Fruit fly (Drosophila melanogaster) whole organism, prepupa: ENCODE data around the gene Ugt36E1.

Experiments
- Blimp-1 ChIP-seq: fragments of 200-800 bp; sonication (Bioruptor generic); optimal IDR thresholded peaks from 3 replicates; lab custom pipeline; 2017; ENCODE audit warnings: missing biosample characterization, missing genetic modification characterization, mild to moderate bottlenecking, moderate library complexity, missing genetic modification reagents
- CG10631 ChIP-seq: fragments of 200-800 bp; sonication (Bioruptor generic); optimal IDR thresholded peaks from 2 replicates; lab custom pipeline; 2016; ENCODE audit warnings: missing biosample characterization, missing genetic modification characterization
- CG10669 ChIP-seq: fragments of 200-800 bp; sonication (Bioruptor generic); optimal IDR thresholded peaks from 3 replicates; lab custom pipeline; 2018; ENCODE audit warnings: missing biosample characterization, mild to moderate bottlenecking, missing genetic modification characterization, moderate library complexity
- CG11762 ChIP-seq: fragments of 200-800 bp; sonication (Bioruptor generic); optimal IDR thresholded peaks from 3 replicates; lab custom pipeline; 2016; ENCODE audit warnings: missing biosample characterization, missing genetic modification characterization; ENCODE audit not compliant: insufficient read depth
- CG11902 ChIP-seq: fragments of 200-800 bp; sonication (Bioruptor generic); optimal IDR thresholded peaks from 3 replicates; lab custom pipeline; 2016; ENCODE audit warnings: missing biosample characterization, missing genetic modification characterization
- CG15336 ChIP-seq: fragments of 200-800 bp; sonication (Bioruptor generic); IDR thresholded peaks from 2 replicates; pipeline ENCODE4 v1.3.6; 2022; ENCODE audit warnings: missing biosample characterization, missing genetic modification characterization
- CG16779 ChIP-seq: fragments of 200-800 bp; sonication (Bioruptor generic); optimal IDR thresholded peaks from 3 replicates; lab custom pipeline; 2017; ENCODE audit warnings: missing biosample characterization, mild to moderate bottlenecking, missing genetic modification characterization
- CG3032 ChIP-seq: fragments of 200-800 bp; optimal IDR thresholded peaks from 2 replicates; lab custom pipeline; 2019; ENCODE audit warnings: missing biosample characterization, mild to moderate bottlenecking, missing genetic modification characterization, moderate library complexity
- CG31627 ChIP-seq: fragments of 200-800 bp; sonication (Bioruptor generic); optimal IDR thresholded peaks from 3 replicates; lab custom pipeline; 2016; ENCODE audit warnings: missing biosample characterization, missing genetic modification characterization
- CG34406 ChIP-seq: fragments of 200-800 bp; sonication (Bioruptor generic); optimal IDR thresholded peaks from 3 replicates; lab custom pipeline; 2016; ENCODE audit warnings: missing biosample characterization, missing genetic modification characterization
- CG6163 ChIP-seq: fragments of 200-800 bp; sonication (Bioruptor generic); IDR thresholded peaks from 3 replicates; pipeline ENCODE4 v1.3.6; 2022; ENCODE audit warnings: missing biosample characterization, missing genetic modification characterization
- CG6276 ChIP-seq: fragments of 200-800 bp; sonication (Bioruptor generic); optimal IDR thresholded peaks from 2 replicates; lab custom pipeline; 2017; ENCODE audit warnings: missing biosample characterization, mild to moderate bottlenecking, missing genetic modification characterization
- CG6854 ChIP-seq: fragments of 200-800 bp; sonication (Bioruptor generic); optimal IDR thresholded peaks from 2 replicates; lab custom pipeline; 2017; ENCODE audit warnings: missing biosample characterization, mild to moderate bottlenecking, missing genetic modification characterization
- CG8119 ChIP-seq: fragments of 200-800 bp; sonication (Bioruptor generic); IDR thresholded peaks from 3 replicates; pipeline ENCODE4 v1.3.6; 2022; ENCODE audit warnings: missing biosample characterization, missing genetic modification characterization
- CG8319 ChIP-seq: fragments of 200-800 bp; sonication (Bioruptor generic); optimal IDR thresholded peaks from 3 replicates; lab custom pipeline; 2016; ENCODE audit warnings: missing biosample characterization, missing genetic modification characterization
- Eip75B ChIP-seq: fragments of 200-800 bp; sonication (Bioruptor generic); optimal IDR thresholded peaks from 3 replicates; lab custom pipeline; 2016; ENCODE audit warnings: missing biosample characterization, missing genetic modification characterization
- Eip78C ChIP-seq: fragments of 200-800 bp; sonication (Bioruptor generic); peaks from one replicate; lab custom pipeline; 2016; ENCODE audit warnings: missing biosample characterization, missing genetic modification characterization
- Ets21C ChIP-seq: fragments of 200-800 bp; sonication (Bioruptor generic); optimal IDR thresholded peaks from 3 replicates; lab custom pipeline; 2016; ENCODE audit warnings: missing biosample characterization, missing genetic modification characterization
- Ets96B ChIP-seq: fragments of 200-800 bp; optimal IDR thresholded peaks from 2 replicates; lab custom pipeline; 2019; ENCODE audit warnings: missing biosample characterization, mild to moderate bottlenecking, missing genetic modification characterization, moderate library complexity
- Gug ChIP-seq: fragments of 200-800 bp; sonication (Bioruptor generic); IDR thresholded peaks from 2 replicates; pipeline ENCODE4 v1.3.6; 2022; ENCODE audit warnings: missing biosample characterization, missing genetic modification characterization
- Hr38 ChIP-seq: sonication (Bioruptor generic); optimal IDR thresholded peaks from 2 replicates; lab custom pipeline; 2016; ENCODE audit warnings: missing biosample characterization, missing genetic modification characterization
- Hr39 ChIP-seq: fragments of 200-800 bp; sonication (Bioruptor generic); optimal IDR thresholded peaks from 2 replicates; lab custom pipeline; 2016; ENCODE audit warnings: missing biosample characterization, missing genetic modification characterization
- Lpt ChIP-seq: fragments of 200-800 bp; sonication (Bioruptor generic); optimal IDR thresholded peaks from 3 replicates; lab custom pipeline; 2016; ENCODE audit warnings: missing biosample characterization, missing genetic modification characterization
- Met ChIP-seq: fragments of 200-800 bp; sonication (Bioruptor generic); optimal IDR thresholded peaks from 3 replicates; lab custom pipeline; 2016; ENCODE audit warnings: missing biosample characterization, missing genetic modification characterization
- Sox102F ChIP-seq: fragments of 200-800 bp; sonication (Bioruptor generic); optimal IDR thresholded peaks from 2 replicates; lab custom pipeline; 2016; ENCODE audit warnings: missing biosample characterization, mild to moderate bottlenecking, missing genetic modification characterization
- Sox14 ChIP-seq: fragments of 200-800 bp; sonication (Bioruptor generic); optimal IDR thresholded peaks from 3 replicates; lab custom pipeline; 2016; ENCODE audit warnings: missing biosample characterization, missing genetic modification characterization
- Sox15 ChIP-seq: fragments of 200-800 bp; sonication (Bioruptor generic); optimal IDR thresholded peaks from 3 replicates; lab custom pipeline; 2016; ENCODE audit warnings: missing biosample characterization, missing genetic modification characterization
- achi ChIP-seq: fragments of 200-800 bp; sonication (Bioruptor generic); optimal IDR thresholded peaks from 3 replicates; lab custom pipeline; 2016; ENCODE audit warnings: missing biosample characterization, missing genetic modification characterization
- acj6 ChIP-seq: fragments of 200-800 bp; sonication (Bioruptor generic); optimal IDR thresholded peaks from 3 replicates; lab custom pipeline; 2016; ENCODE audit warnings: missing biosample characterization, missing genetic modification characterization
- dac ChIP-seq: fragments of 200-800 bp; sonication (Bioruptor generic); optimal IDR thresholded peaks from 2 replicates; lab custom pipeline; 2017; ENCODE audit warnings: missing biosample characterization, mild to moderate bottlenecking, missing genetic modification characterization
- dsx ChIP-seq: fragments of 200-800 bp; optimal IDR thresholded peaks from 3 replicates; lab custom pipeline; 2019; ENCODE audit warnings: missing biosample characterization, mild to moderate bottlenecking, missing genetic modification characterization, moderate library complexity; ENCODE audit not compliant: poor library complexity, severe bottlenecking
- eg ChIP-seq: fragments of 200-800 bp; sonication (Bioruptor generic); IDR thresholded peaks from 3 replicates; pipeline ENCODE4 v1.3.6; 2022; ENCODE audit warnings: missing biosample characterization, missing genetic modification characterization
- fd59A ChIP-seq: fragments of 200-800 bp; sonication (Bioruptor generic); optimal IDR thresholded peaks from 2 replicates; lab custom pipeline; 2017; ENCODE audit warnings: missing biosample characterization, mild to moderate bottlenecking, missing genetic modification characterization, missing genetic modification reagents
- fkh ChIP-seq: fragments of 200-800 bp; sonication (Bioruptor generic); optimal IDR thresholded peaks from 3 replicates; lab custom pipeline; 2017; ENCODE audit warnings: missing biosample characterization, mild to moderate bottlenecking, missing genetic modification characterization, moderate library complexity
- lz ChIP-seq: fragments of 200-800 bp; sonication (Bioruptor generic); optimal IDR thresholded peaks from 3 replicates; lab custom pipeline; 2016; ENCODE audit warnings: missing biosample characterization, missing genetic modification characterization
- net ChIP-seq: fragments of 200-800 bp; sonication (Bioruptor generic); optimal IDR thresholded peaks from 3 replicates; lab custom pipeline; 2016; ENCODE audit warnings: missing biosample characterization, missing genetic modification characterization
- salr ChIP-seq, 2 experiments: fragments of 200-800 bp; sonication (Bioruptor generic); optimal IDR thresholded peaks; 3 replicates each; lab custom pipeline; 2016 to 2018; ENCODE audit warnings: missing biosample characterization in 2 of 2, missing genetic modification characterization in 2 of 2, mild to moderate bottlenecking in 1 of 2
- topi ChIP-seq: fragments of 200-800 bp; sonication (Bioruptor generic); optimal IDR thresholded peaks from 3 replicates; lab custom pipeline; 2016; ENCODE audit warnings: missing biosample characterization, missing genetic modification characterization
- vri ChIP-seq: fragments of 200-800 bp; sonication (Bioruptor generic); optimal IDR thresholded peaks from 3 replicates; lab custom pipeline; 2016; ENCODE audit warnings: missing biosample characterization, mild to moderate bottlenecking, missing genetic modification characterization

Ugt36E1 gene

DNA sequence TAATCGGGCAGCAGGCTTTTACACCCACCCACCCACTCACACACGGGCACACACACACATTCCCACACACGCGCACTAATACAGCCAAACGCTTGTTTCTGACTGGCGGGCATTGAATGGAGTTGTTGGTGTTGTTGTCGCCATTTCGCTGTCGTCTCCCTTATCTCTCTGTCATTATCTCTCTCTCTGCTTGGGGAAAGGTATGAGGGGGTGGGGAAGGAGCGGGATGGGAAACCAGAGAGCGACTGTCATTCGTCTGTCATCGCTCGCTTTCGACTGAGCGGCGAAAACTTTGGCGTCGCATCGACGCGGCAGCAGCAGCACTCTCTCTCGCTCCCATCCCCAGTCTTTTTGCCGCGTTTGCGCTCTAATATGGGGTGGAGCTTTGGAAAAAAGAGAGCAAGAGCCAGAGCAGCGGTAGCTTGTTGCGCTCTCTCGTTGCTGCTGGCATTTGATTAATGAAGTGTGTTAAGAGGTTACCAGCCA is 30.6 kb upstream of the Ugt36E1 start:
- TF ChIP-seq eg (GFP tag; lab: Robert Waterston, UW) = peak; percentile 16; the same call in 1 of the 3 replicates
- TF ChIP-seq Sox14 (GFP tag; lab: Kevin White, UChicago) = peak; percentile 14
- TF ChIP-seq CG15336 = 0 out of 2 replicates have a peak, but pooled peaks have one; percentile 11
- peak; percentile 2 for TF ChIP-seq Lpt (GFP tag; lab: Kevin White, UChicago)
- peak; percentile 67 for TF ChIP-seq vri (GFP tag; lab: Kevin White, UChicago)
- TF ChIP-seq achi (GFP tag; lab: Kevin White, UChicago) = peak; percentile 43
- no peak for TF ChIP-seq Met (GFP tag; lab: Kevin White, UChicago)
- no peak for TF ChIP-seq topi (GFP tag; lab: Kevin White, UChicago)

DNA sequence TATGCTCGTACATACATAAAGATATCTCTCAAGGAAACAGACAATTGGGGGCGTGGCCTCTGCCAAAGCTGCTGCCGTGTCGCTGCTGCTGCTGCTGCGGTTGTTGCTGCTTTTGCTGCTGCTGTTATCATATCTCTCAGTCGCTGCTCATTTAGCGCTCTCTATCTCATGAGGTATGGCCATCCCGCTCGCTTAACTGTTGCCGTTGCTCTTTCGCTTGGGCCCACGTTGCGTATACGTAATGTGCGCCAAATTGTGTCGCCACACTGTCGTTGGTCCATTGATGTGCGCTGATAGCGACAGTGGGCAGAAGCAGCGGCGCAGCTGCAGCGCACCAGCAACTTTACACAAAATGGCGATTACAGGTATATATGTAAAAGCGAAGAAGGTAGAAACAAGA is 30.1 kb upstream of the Ugt36E1 start:
- TF ChIP-seq achi (GFP tag; lab: Kevin White, UChicago) = no peak
- peak; percentile 10 for TF ChIP-seq Eip78C (GFP tag; lab: Kevin White, UChicago)
- no peak for TF ChIP-seq CG16779 (tag; lab: Kevin White, UChicago)
- TF ChIP-seq CG6276 (GFP tag; lab: Kevin White, UChicago) = no peak
- no peak for TF ChIP-seq CG34406 (GFP tag; lab: Kevin White, UChicago)

DNA sequence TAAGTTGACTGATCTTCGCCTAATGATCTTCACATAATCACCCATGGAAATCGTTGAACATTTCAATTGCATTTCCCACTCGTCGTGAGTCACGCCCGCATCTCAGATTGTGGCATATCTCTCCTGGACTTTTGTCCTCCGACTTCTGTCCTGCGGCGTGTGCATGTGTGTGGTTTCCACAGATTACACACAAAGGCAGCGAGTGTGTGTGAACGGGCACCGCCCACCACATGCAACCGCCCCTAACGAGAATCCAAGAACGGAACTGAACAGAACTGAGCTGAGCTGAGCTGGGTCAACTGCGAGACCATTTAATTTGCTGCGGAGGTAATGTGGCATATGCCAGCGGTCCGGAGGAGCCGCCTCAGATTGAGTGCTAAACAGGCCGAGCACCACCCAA is 24.9 kb upstream of the Ugt36E1 start:
- TF ChIP-seq Gug (no peak), topi (GFP tag; lab: Kevin White, UChicago) (no peak), acj6 (GFP tag; lab: Kevin White, UChicago) (no peak), dac (GFP tag; lab: Kevin White, UChicago) (no peak), CG8119 (GFP tag; lab: Robert Waterston, UW) (no peak), CG15336 (no peak), Hr38 (GFP tag; lab: Kevin White, UChicago) (no peak), Ets21C (no peak), Sox102F (GFP tag; lab: Kevin White, UChicago) (no peak), salr (GFP tag; optimal IDR thresholded peaks at IDR 0.05; lab: Kevin White, UChicago) (no peak), CG8319 (GFP tag; lab: Kevin White, UChicago) (no peak), net (no peak), Ets96B (tag; lab: Kevin White, UChicago) (no peak)

- TF ChIP-seq Sox15 = no peak
- no peak for TF ChIP-seq CG11762 (GFP tag; lab: Kevin White, UChicago)
- TF ChIP-seq CG15336 = no peak
- TF ChIP-seq Ets96B (tag; lab: Kevin White, UChicago) = no peak
- no peak for TF ChIP-seq CG3032
- TF ChIP-seq CG8319 (GFP tag; lab: Kevin White, UChicago) = no peak
- TF ChIP-seq dsx = no peak
- TF ChIP-seq CG31627 (GFP tag; lab: Kevin White, UChicago) = no peak
- no peak for TF ChIP-seq CG8119 (GFP tag; lab: Robert Waterston, UW)
- no peak for TF ChIP-seq salr (GFP tag; optimal IDR thresholded peaks at IDR 0.05; lab: Kevin White, UChicago)
- TF ChIP-seq Gug = no peak
- TF ChIP-seq Hr39 (GFP tag; lab: Kevin White, UChicago) = no peak
- no peak for TF ChIP-seq Eip78C (GFP tag; lab: Kevin White, UChicago)
- TF ChIP-seq fkh = no peak
- no peak for TF ChIP-seq lz (GFP tag; lab: Kevin White, UChicago)
- TF ChIP-seq CG16779 (tag; lab: Kevin White, UChicago) = no peak
- no peak for TF ChIP-seq CG10631 (GFP tag; lab: Kevin White, UChicago)
These were observed 21.3 kb upstream of the Ugt36E1 start, which contains the start of gene CG43814 for dm6 chr2L:18805247-18805636. Gene CG43814, minus strand, starts transcription at chr2L:18805347.

dm6 chr2L:18805637-18806403 is 20.8 kb upstream of the Ugt36E1 start:
- TF ChIP-seq fkh (no peak), Eip75B (GFP tag; lab: Kevin White, UChicago) (peak; percentile 33), vri (GFP tag; lab: Kevin White, UChicago) (peak; percentile 37), Blimp-1 (GFP tag; lab: Kevin White, UChicago) (no peak), CG6163 (GFP tag; lab: Robert Waterston, UW) (peak; percentile 46; the same call in 1 of the 3 replicates), CG10631 (GFP tag; lab: Kevin White, UChicago) (no peak), Ets21C (peak; percentile 41), CG11902 (GFP tag; lab: Kevin White, UChicago) (no peak), Lpt (GFP tag; lab: Kevin White, UChicago) (no peak), Sox15 (no peak), Sox14 (GFP tag; lab: Kevin White, UChicago) (no peak), fd59A (GFP tag; lab: Kevin White, UChicago) (no peak), CG6854 (GFP tag; lab: Kevin White, UChicago) (no peak), salr (GFP tag; optimal IDR thresholded peaks at IDR 0.05; lab: Kevin White, UChicago) (no peak), CG10669 (peak; percentile 43), CG8119 (GFP tag; lab: Robert Waterston, UW) (no peak), CG11762 (GFP tag; lab: Kevin White, UChicago) (no peak), lz (GFP tag; lab: Kevin White, UChicago) (peak; percentile 52), CG34406 (GFP tag; lab: Kevin White, UChicago) (peak; percentile 9), Hr38 (GFP tag; lab: Kevin White, UChicago) (no peak), Eip78C (GFP tag; lab: Kevin White, UChicago) (peak; percentile 75)
